Worm (Caenorhabditis elegans) whole organism, young adult: ENCODE data around the gene sgo-1.

Source experiments
- B0261.1 ChIP-seq: sonication (generic microtip); optimal IDR thresholded peaks from 2 replicates; lab custom pipeline; 2016; ENCODE audit warnings: mild to moderate bottlenecking, missing genetic modification characterization, moderate library complexity, missing compliant biosample characterization
- F23B12.7 ChIP-seq: sonication (generic microtip); optimal IDR thresholded peaks from 2 replicates; lab custom pipeline; 2017; ENCODE audit warnings: missing genetic modification characterization, mild to moderate bottlenecking, missing compliant biosample characterization, antibody characterized with exemption, moderate library complexity; ENCODE audit not compliant: insufficient read depth
- efl-1 ChIP-seq: fragments of 150-350 bp; optimal IDR thresholded peaks from 2 replicates; lab custom pipeline; 2014; ENCODE audit warnings: missing biosample characterization, missing genetic modification reagents, missing genetic modification characterization
- ekl-4 ChIP-seq: fragments of 200-800 bp; sonication (Bioruptor generic); IDR thresholded peaks from 2 replicates; pipeline ENCODE4 v1.3.6; 2022; ENCODE audit warnings: missing genetic modification reagents, missing genetic modification characterization, missing compliant biosample characterization
- mcd-1 ChIP-seq: fragments of 200-800 bp; sonication (Bioruptor generic); IDR thresholded peaks from 2 replicates; pipeline ENCODE4 v1.3.6; 2022; ENCODE audit warnings: missing genetic modification reagents, missing genetic modification characterization, missing compliant biosample characterization
- nhr-27 ChIP-seq: fragments of 200-800 bp; sonication (Bioruptor generic); optimal IDR thresholded peaks from 2 replicates; lab custom pipeline; 2018; ENCODE audit warnings: mild to moderate bottlenecking, missing genetic modification characterization, moderate library complexity, missing compliant biosample characterization
- unc-130 ChIP-seq: sonication (generic microtip); optimal IDR thresholded peaks from 2 replicates; lab custom pipeline; 2016; ENCODE audit warnings: missing genetic modification reagents, missing genetic modification characterization, missing compliant biosample characterization
- unc-62 ChIP-seq: fragments of 150-350 bp; optimal IDR thresholded peaks from 2 replicates; lab custom pipeline; 2014; ENCODE audit warnings: missing biosample characterization, missing genetic modification reagents, missing genetic modification characterization
- ztf-6 ChIP-seq: fragments of 200-800 bp; sonication (Bioruptor generic); IDR thresholded peaks from 2 replicates; pipeline ENCODE4 v1.3.6; 2022; ENCODE audit warnings: missing genetic modification reagents, missing genetic modification characterization, missing compliant biosample characterization

- TF ChIP-seq ekl-4 (GFP tag; lab: Robert Waterston, UW) = no peak
- TF ChIP-seq ztf-6 = no peak
- no peak for TF ChIP-seq unc-130 (GFP tag; lab: Kevin White, UChicago)
- no peak for TF ChIP-seq mcd-1 (GFP tag; lab: Robert Waterston, UW)
- TF ChIP-seq unc-62 (GFP tag; lab: Kevin White, UChicago) = no peak
- TF ChIP-seq F23B12.7 (tag; lab: Kevin White, UChicago) = no peak
- no peak for TF ChIP-seq B0261.1 (tag; lab: Kevin White, UChicago)
- no peak for TF ChIP-seq efl-1 (GFP tag; lab: Kevin White, UChicago)
- TF ChIP-seq nhr-27 = no peak
These were observed 28.4 kb upstream of the sgo-1 start for ce11 chrIV:7824649-7825048.
